Worm (Caenorhabditis elegans) whole organism, early embryonic: ENCODE results near the gene bath-29.

Experiments
- hnd-1 ChIP-seq: sonication (generic microtip); optimal IDR thresholded peaks from 2 replicates; lab custom pipeline; 2016; ENCODE audit warnings: missing genetic modification characterization, missing compliant biosample characterization
- tra-4 ChIP-seq: sonication (generic microtip); optimal IDR thresholded peaks from 2 replicates; lab custom pipeline; 2017; ENCODE audit warnings: missing genetic modification characterization, missing compliant biosample characterization

DNA sequence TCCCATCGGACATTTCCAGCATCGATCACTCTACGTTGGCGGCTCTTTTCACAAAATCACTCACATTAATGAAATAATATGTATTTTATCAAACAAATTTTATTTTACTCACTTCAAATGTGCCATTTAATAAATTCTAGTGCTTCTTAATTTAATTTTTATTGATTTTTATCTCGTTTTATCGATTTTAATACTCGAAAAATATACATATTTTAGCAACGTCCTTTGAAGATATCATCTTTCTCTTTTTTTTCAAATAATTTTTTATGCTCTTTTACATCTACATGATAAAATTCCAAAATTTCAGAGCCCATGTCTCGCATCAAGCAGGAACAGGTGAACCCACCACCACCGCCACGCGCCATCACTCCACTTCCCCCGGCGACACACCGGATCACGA is 10.5 kb downstream of the bath-29 start, which contains the start of the genes lido-14 and bath-27:
- TF ChIP-seq tra-4 (tag; lab: Kevin White, UChicago) = no peak
- no peak for TF ChIP-seq hnd-1 (tag; lab: Kevin White, UChicago)
